Fruit fly (Drosophila melanogaster) whole organism, prepupa: ENCODE measurements around the gene ppk14.
A peak's percentile ranks its signal among the peaks of the same experiment; 100 is the strongest.

Experiments used
- CG4318 ChIP-seq: fragments of 200-800 bp; sonication (Bioruptor generic); optimal IDR thresholded peaks from 3 replicates; lab custom pipeline; 2017; ENCODE audit warnings: missing biosample characterization, mild to moderate bottlenecking, missing genetic modification characterization
- CG6792 ChIP-seq: fragments of 200-800 bp; sonication (Bioruptor generic); optimal IDR thresholded peaks from 3 replicates; lab custom pipeline; 2016; ENCODE audit warnings: missing biosample characterization, missing genetic modification characterization
- CG9139 ChIP-seq: fragments of 200-800 bp; sonication (Bioruptor generic); optimal IDR thresholded peaks from 3 replicates; lab custom pipeline; 2017; ENCODE audit warnings: missing biosample characterization, mild to moderate bottlenecking, missing genetic modification characterization
- Eip75B ChIP-seq: fragments of 200-800 bp; sonication (Bioruptor generic); optimal IDR thresholded peaks from 3 replicates; lab custom pipeline; 2016; ENCODE audit warnings: missing biosample characterization, missing genetic modification characterization
- Ets21C ChIP-seq: fragments of 200-800 bp; sonication (Bioruptor generic); optimal IDR thresholded peaks from 3 replicates; lab custom pipeline; 2016; ENCODE audit warnings: missing biosample characterization, missing genetic modification characterization
- Hr39 ChIP-seq: fragments of 200-800 bp; sonication (Bioruptor generic); optimal IDR thresholded peaks from 2 replicates; lab custom pipeline; 2016; ENCODE audit warnings: missing biosample characterization, missing genetic modification characterization
- Hr4 ChIP-seq: fragments of 200-800 bp; sonication (Bioruptor generic); optimal IDR thresholded peaks from 3 replicates; lab custom pipeline; 2016; ENCODE audit warnings: missing biosample characterization, missing genetic modification characterization
- Met ChIP-seq: fragments of 200-800 bp; sonication (Bioruptor generic); optimal IDR thresholded peaks from 3 replicates; lab custom pipeline; 2016; ENCODE audit warnings: missing biosample characterization, missing genetic modification characterization
- Sox102F ChIP-seq: fragments of 200-800 bp; sonication (Bioruptor generic); optimal IDR thresholded peaks from 2 replicates; lab custom pipeline; 2016; ENCODE audit warnings: missing biosample characterization, mild to moderate bottlenecking, missing genetic modification characterization
- Sox14 ChIP-seq: fragments of 200-800 bp; sonication (Bioruptor generic); optimal IDR thresholded peaks from 3 replicates; lab custom pipeline; 2016; ENCODE audit warnings: missing biosample characterization, missing genetic modification characterization
- Sox15 ChIP-seq: fragments of 200-800 bp; sonication (Bioruptor generic); optimal IDR thresholded peaks from 3 replicates; lab custom pipeline; 2016; ENCODE audit warnings: missing biosample characterization, missing genetic modification characterization
- svp ChIP-seq: fragments of 200-800 bp; sonication (Bioruptor generic); peaks from one replicate; lab custom pipeline; 2016; ENCODE audit warnings: missing biosample characterization, missing genetic modification characterization

dm6 chr2L:6387068-6387467 lies 32.3 kb downstream of the ppk14 start:
- no peak for TF ChIP-seq Hr39
- TF ChIP-seq Ets21C (GFP tag; lab: Kevin White, UChicago): no peak
- no peak for TF ChIP-seq Sox15 (GFP tag; lab: Kevin White, UChicago)
- TF ChIP-seq Hr4: no peak
- no peak for TF ChIP-seq Eip75B (GFP tag; lab: Kevin White, UChicago)
- TF ChIP-seq CG4318: no peak
- TF ChIP-seq svp (GFP tag; lab: Kevin White, UChicago): peak; percentile 94
- TF ChIP-seq Met (GFP tag; lab: Kevin White, UChicago): no peak
- TF ChIP-seq CG9139 (GFP tag; lab: Kevin White, UChicago): no peak
- TF ChIP-seq CG6792: no peak
- no peak for TF ChIP-seq Sox14 (GFP tag; lab: Kevin White, UChicago)
- TF ChIP-seq Sox102F (GFP tag; lab: Kevin White, UChicago): no peak
